Worm (Caenorhabditis elegans) whole organism, late embryonic: ENCODE data around the gene gcy-15.
"Not testable (repeated sequence)": the region's sequence is repeated elsewhere in the genome, so short reads cannot be mapped to it uniquely, and the experiment has no call there.

Experiments used
- C08G9.2 ChIP-seq: sonication (generic microtip); optimal IDR thresholded peaks from 2 replicates; lab custom pipeline; 2016; ENCODE audit warnings: mild to moderate bottlenecking, missing genetic modification characterization, moderate library complexity, missing compliant biosample characterization
- ceh-14 ChIP-seq: sonication (generic microtip); optimal IDR thresholded peaks from 2 replicates; lab custom pipeline; 2016; ENCODE audit warnings: missing genotype, missing genetic modification characterization, missing compliant biosample characterization
- ceh-18 ChIP-seq: sonication (generic microtip); optimal IDR thresholded peaks from 2 replicates; lab custom pipeline; 2016; ENCODE audit warnings: missing genetic modification characterization, missing compliant biosample characterization
- ceh-19 ChIP-seq: fragments of 200-800 bp; sonication (Bioruptor generic); optimal IDR thresholded peaks from 2 replicates; lab custom pipeline; 2018; ENCODE audit warnings: mild to moderate bottlenecking, missing genetic modification characterization, missing compliant biosample characterization
- ceh-24 ChIP-seq: sonication (generic microtip); optimal IDR thresholded peaks from 2 replicates; lab custom pipeline; 2016; ENCODE audit warnings: mild to moderate bottlenecking, missing genetic modification characterization, missing compliant biosample characterization
- ceh-30 ChIP-seq: fragments of 150-350 bp; optimal IDR thresholded peaks from 2 replicates; lab custom pipeline; 2014; ENCODE audit warnings: missing biosample characterization, missing genetic modification characterization
- ceh-31 ChIP-seq: sonication (generic microtip); optimal IDR thresholded peaks from 2 replicates; lab custom pipeline; 2016; ENCODE audit warnings: missing genetic modification characterization, missing compliant biosample characterization
- ceh-9 ChIP-seq: sonication (generic microtip); optimal IDR thresholded peaks from 2 replicates; lab custom pipeline; 2016; ENCODE audit warnings: mild to moderate bottlenecking, missing genetic modification characterization, inconsistent platforms, missing compliant biosample characterization
- che-1 ChIP-seq: sonication (generic microtip); optimal IDR thresholded peaks from 2 replicates; lab custom pipeline; 2016; ENCODE audit warnings: mild to moderate bottlenecking, missing genetic modification characterization, missing compliant biosample characterization
- ets-4 ChIP-seq: sonication (generic microtip); optimal IDR thresholded peaks from 2 replicates; lab custom pipeline; 2016; ENCODE audit warnings: missing genetic modification characterization, missing compliant biosample characterization
- fax-1 ChIP-seq: sonication (generic microtip); optimal IDR thresholded peaks from 2 replicates; lab custom pipeline; 2016; ENCODE audit warnings: missing genotype, missing genetic modification characterization, missing compliant biosample characterization
- fkh-6 ChIP-seq: sonication (generic microtip); optimal IDR thresholded peaks from 2 replicates; lab custom pipeline; 2016; ENCODE audit warnings: missing genetic modification characterization, missing compliant biosample characterization
- hlh-13 ChIP-seq: fragments of 200-800 bp; sonication (Bioruptor generic); optimal IDR thresholded peaks from 2 replicates; lab custom pipeline; 2018; ENCODE audit warnings: mild to moderate bottlenecking, missing genetic modification characterization, missing compliant biosample characterization
- lim-6 ChIP-seq: sonication (generic microtip); optimal IDR thresholded peaks from 2 replicates; lab custom pipeline; 2016; ENCODE audit warnings: missing genetic modification characterization, missing compliant biosample characterization
- mec-3 ChIP-seq: sonication (generic microtip); optimal IDR thresholded peaks from 2 replicates; lab custom pipeline; 2016; ENCODE audit warnings: borderline replicate concordance, missing genetic modification characterization, missing compliant biosample characterization
- odd-2 ChIP-seq: sonication (generic microtip); optimal IDR thresholded peaks from 2 replicates; lab custom pipeline; 2017; ENCODE audit warnings: antibody characterized with exemption, mild to moderate bottlenecking, missing genetic modification characterization, missing compliant biosample characterization
- pat-9 ChIP-seq: fragments of 200-800 bp; sonication (Bioruptor generic); optimal IDR thresholded peaks from 2 replicates; lab custom pipeline; 2018; ENCODE audit warnings: mild to moderate bottlenecking, missing genetic modification characterization, moderate library complexity, missing compliant biosample characterization
- pax-1 ChIP-seq: fragments of 150-350 bp; optimal IDR thresholded peaks from 2 replicates; lab custom pipeline; 2014; ENCODE audit warnings: missing biosample characterization, missing genetic modification characterization
- pha-2 ChIP-seq: sonication (generic microtip); optimal IDR thresholded peaks from 2 replicates; lab custom pipeline; 2017; ENCODE audit warnings: mild to moderate bottlenecking, missing genetic modification characterization, missing compliant biosample characterization
- pha-4 ChIP-seq: fragments of 150-350 bp; optimal IDR thresholded peaks from 2 replicates; lab custom pipeline; 2018; ENCODE audit warnings: missing biosample characterization, missing genetic modification reagents, missing genetic modification characterization
- pqm-1 ChIP-seq: sonication (generic microtip); optimal IDR thresholded peaks from 2 replicates; lab custom pipeline; 2016; ENCODE audit warnings: missing genetic modification characterization, missing compliant biosample characterization
- sdc-2 ChIP-seq: sonication (generic microtip); optimal IDR thresholded peaks from 2 replicates; lab custom pipeline; 2016; ENCODE audit warnings: missing genotype, missing genetic modification characterization, missing compliant biosample characterization
- sox-4 ChIP-seq: sonication (generic microtip); optimal IDR thresholded peaks from 2 replicates; lab custom pipeline; 2017; ENCODE audit warnings: mild to moderate bottlenecking, missing genetic modification characterization, inconsistent platforms, missing compliant biosample characterization
- tbx-7 ChIP-seq: sonication (generic microtip); optimal IDR thresholded peaks from 2 replicates; lab custom pipeline; 2016; ENCODE audit warnings: missing genotype, missing genetic modification characterization, missing compliant biosample characterization
- ttx-3 ChIP-seq: sonication (generic microtip); optimal IDR thresholded peaks from 2 replicates; lab custom pipeline; 2016; ENCODE audit warnings: missing genetic modification reagents, missing genetic modification characterization, missing compliant biosample characterization
- unc-3 ChIP-seq, 2 experiments: fragments of 200-800 bp in 1 of 2; sonication (Bioruptor generic) in 1 of 2; sonication (generic microtip) in 1 of 2; conservative IDR thresholded peaks in 1 of 2; optimal IDR thresholded peaks in 1 of 2; 2 replicates each; pipeline versions ENCODE4 v1.3.6 to Lab custom; 2016 to 2022; ENCODE audit warnings: missing compliant biosample characterization in 2 of 2, missing genetic modification characterization in 2 of 2, missing genetic modification reagents in 1 of 2
- unc-42 ChIP-seq: sonication (generic microtip); optimal IDR thresholded peaks from 2 replicates; lab custom pipeline; 2016; ENCODE audit warnings: missing genotype, missing genetic modification characterization, missing compliant biosample characterization
- zip-5 ChIP-seq: sonication (generic microtip); optimal IDR thresholded peaks from 2 replicates; lab custom pipeline; 2016; ENCODE audit warnings: missing genetic modification characterization, missing compliant biosample characterization

The gcy-15 gene

DNA sequence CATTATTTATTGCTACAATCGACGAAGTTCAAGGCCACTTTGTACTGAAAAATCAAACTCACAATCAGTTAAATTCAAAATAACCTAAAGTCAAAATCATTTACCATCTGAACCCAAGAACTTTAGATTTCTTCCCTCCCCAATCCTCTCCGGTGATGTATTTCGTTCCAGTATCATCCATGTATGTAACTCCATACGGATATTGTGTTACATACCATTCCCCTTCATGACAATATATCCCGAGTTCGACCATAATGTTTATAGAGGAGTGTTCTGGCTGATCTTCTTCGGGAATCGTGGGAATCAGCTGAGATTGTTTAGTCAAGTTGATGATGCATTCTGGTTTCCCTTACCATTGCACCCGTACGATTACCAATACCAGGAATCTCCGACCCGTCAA, 48.5 kb downstream of the gcy-15 start:
- TF ChIP-seq ceh-19 = no peak
- TF ChIP-seq hlh-13 = no peak
- no peak for TF ChIP-seq ceh-30 (tag; lab: Kevin White, UChicago)
- TF ChIP-seq fax-1 (tag; lab: Kevin White, UChicago) = no peak
- TF ChIP-seq tbx-7 (tag; lab: Kevin White, UChicago) = no peak
- TF ChIP-seq che-1 (tag; lab: Kevin White, UChicago) = no peak
- no peak for TF ChIP-seq ttx-3 (tag; lab: Kevin White, UChicago)
- TF ChIP-seq ceh-24 (tag; lab: Kevin White, UChicago) = no peak
- no peak for TF ChIP-seq ceh-14 (tag; lab: Kevin White, UChicago)
- TF ChIP-seq mec-3 (tag; lab: Kevin White, UChicago) = no peak
- no peak for TF ChIP-seq ceh-31 (tag; lab: Kevin White, UChicago)
- TF ChIP-seq ceh-18 (tag; lab: Kevin White, UChicago) = no peak

DNA sequence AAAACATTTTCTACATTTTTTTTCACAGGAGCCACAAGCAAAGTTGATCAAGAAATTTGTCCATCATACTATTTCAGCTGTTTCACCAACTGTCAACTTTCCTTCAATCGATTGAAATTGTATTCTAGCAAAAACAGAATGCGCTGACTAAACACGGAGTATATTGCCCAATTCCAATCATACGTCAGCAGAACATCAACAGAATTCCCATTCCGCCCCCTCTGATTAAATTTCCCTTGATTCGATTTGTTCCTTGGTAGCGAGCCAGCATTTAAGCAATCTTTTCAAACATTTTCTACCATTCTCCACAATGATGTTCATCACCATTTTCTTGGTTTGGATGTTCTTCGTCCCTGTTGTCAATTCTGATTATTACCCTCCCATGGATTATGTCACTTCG, 51.0 kb downstream of the gcy-15 start, which contains the start of gene T10D4.15:
TSS of gene T10D4.15 (plus strand) at position 301 of the 400 bp plus-strand sequence.
- TF ChIP-seq unc-42 (tag; lab: Kevin White, UChicago) (no peak), ceh-30 (tag; lab: Kevin White, UChicago) (no peak), lim-6 (tag; lab: Kevin White, UChicago) (no peak), ceh-19 (no peak), pha-2 (tag; lab: Kevin White, UChicago) (no peak), zip-5 (tag; lab: Kevin White, UChicago) (no peak), pha-4 (tag; lab: Kevin White, UChicago) (no peak), sdc-2 (tag; lab: Kevin White, UChicago) (no peak), ets-4 (no peak), sox-4 (tag; lab: Kevin White, UChicago) (no peak), pqm-1 (tag; lab: Kevin White, UChicago) (no peak), pat-9 (tag; lab: Kevin White, UChicago) (no peak), fax-1 (tag; lab: Kevin White, UChicago) (no peak), odd-2 (no peak), fkh-6 (no peak)

DNA sequence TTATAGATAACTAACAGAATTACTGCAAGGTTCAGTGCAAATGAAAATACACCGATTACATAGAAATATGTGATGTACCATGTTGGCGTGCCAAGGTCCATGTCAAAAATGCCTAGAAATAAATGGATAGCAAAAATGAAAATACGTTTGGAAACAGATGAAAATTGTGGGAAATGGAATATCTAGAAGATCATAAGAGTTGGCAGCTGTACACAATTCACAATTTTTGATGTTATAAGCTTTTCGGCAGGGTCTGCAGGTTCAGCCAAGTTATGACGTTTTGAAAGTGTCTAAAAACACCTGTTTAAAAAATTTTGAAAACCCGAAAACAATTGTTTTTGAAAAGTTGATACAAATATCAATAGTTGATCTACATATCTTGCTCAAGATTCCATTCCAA, 52.3 kb downstream of the gcy-15 start, which contains the start of gene sri-43:
TSS of gene sri-43 (minus strand) at position 101 of the 400 bp plus-strand sequence.
- not testable (repeated sequence) for TF ChIP-seq pax-1 (tag; lab: Kevin White, UChicago); unc-3 (GFP tag; conservative IDR thresholded peaks at IDR 0.05; lab: Robert Waterston, UW); unc-3 (tag; optimal IDR thresholded peaks at IDR 0.05; lab: Kevin White, UChicago); ceh-9

DNA sequence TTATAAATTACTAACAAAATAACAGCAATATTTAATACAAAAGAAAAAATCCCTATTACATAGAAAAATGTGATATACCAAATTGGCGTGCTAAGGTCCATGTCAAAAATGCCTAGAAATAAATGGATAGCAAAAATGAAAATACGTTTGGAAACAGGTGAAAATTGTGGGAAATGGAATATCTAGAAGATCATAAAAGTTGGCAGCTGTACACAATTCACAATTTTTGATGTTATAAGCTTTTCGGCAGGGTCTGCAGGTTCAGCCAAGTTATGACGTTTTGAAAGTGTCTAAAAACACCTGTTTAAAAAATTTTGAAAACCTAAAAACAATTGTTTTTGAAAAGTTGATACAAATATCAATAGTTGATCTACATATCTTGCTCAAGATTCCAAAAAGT, 54.0 kb downstream of the gcy-15 start, which contains the start of gene sri-42:
TSS of gene sri-42 (minus strand) at position 101 of the 400 bp plus-strand sequence.
- TF ChIP-seq pax-1, fax-1, C08G9.2 (tag; lab: Kevin White, UChicago): not testable (repeated sequence)
- TF ChIP-seq, all 69 proteins: peak for 0; not testable (repeated sequence) for 69
